Fruit fly (Drosophila melanogaster) whole organism, larva: ENCODE measurements around the gene CG15196.

ENCODE experiments used
- noc ChIP-seq: fragments of 200-800 bp; sonication (Bioruptor generic); optimal IDR thresholded peaks from 3 replicates; lab custom pipeline; 2019; ENCODE audit warnings: missing biosample characterization, mild to moderate bottlenecking, missing genetic modification characterization, moderate library complexity

CG15196 gene

dm6 chrX:11427282-11427689, 17.5 kb downstream of the CG15196 start:
- no peak for TF ChIP-seq noc (tag; lab: Kevin White, UChicago)

- TF ChIP-seq noc (tag; lab: Kevin White, UChicago): peak; percentile 10
Observed at dm6 chrX:11430940-11431339, 21.2 kb downstream of the CG15196 start.

- TF ChIP-seq noc (tag; lab: Kevin White, UChicago): no peak
Observed at dm6 chrX:11433930-11434329, 24.2 kb downstream of the CG15196 start.

dm6 chrX:11439270-11439669, 29.5 kb downstream of the CG15196 start:
- no peak for TF ChIP-seq noc (tag; lab: Kevin White, UChicago)

dm6 chrX:11440944-11441343, 31.2 kb downstream of the CG15196 start:
- peak; percentile 68 for TF ChIP-seq noc (tag; lab: Kevin White, UChicago)

dm6 chrX:11441829-11442634, 32.3 kb downstream of the CG15196 start, which contains the start of gene Sk1:
Gene Sk1, plus strand, starts transcription at chrX:11442539.
- TF ChIP-seq noc (tag; lab: Kevin White, UChicago): no peak

- peak; percentile 96 for TF ChIP-seq noc (tag; lab: Kevin White, UChicago)
Observed at dm6 chrX:11446792-11447405, 37.2 kb downstream of the CG15196 start.

dm6 chrX:11448637-11449036, 38.9 kb downstream of the CG15196 start:
- TF ChIP-seq noc (tag; lab: Kevin White, UChicago): no peak

- peak; percentile 82 for TF ChIP-seq noc (tag; lab: Kevin White, UChicago)
Observed at dm6 chrX:11449476-11450119, 39.9 kb downstream of the CG15196 start.

dm6 chrX:11450406-11450805, 40.7 kb downstream of the CG15196 start:
- no peak for TF ChIP-seq noc (tag; lab: Kevin White, UChicago)

dm6 chrX:11451027-11451572, 41.4 kb downstream of the CG15196 start:
- peak; percentile 67 for TF ChIP-seq noc (tag; lab: Kevin White, UChicago)

dm6 chrX:11451630-11452029, 41.9 kb downstream of the CG15196 start:
- TF ChIP-seq noc (tag; lab: Kevin White, UChicago): peak; percentile 25

- no peak for TF ChIP-seq noc (tag; lab: Kevin White, UChicago)
Observed at dm6 chrX:11452846-11453391, 43.2 kb downstream of the CG15196 start.

dm6 chrX:11453638-11454037, 43.9 kb downstream of the CG15196 start:
- no peak for TF ChIP-seq noc (tag; lab: Kevin White, UChicago)

dm6 chrX:11454189-11454882, 44.6 kb downstream of the CG15196 start, which contains the start of the genes Evi5 and HP5:
Gene Evi5, minus strand, starts transcription at chrX:11454386.
Gene HP5, plus strand, starts transcription at chrX:11454786.
- no peak for TF ChIP-seq noc (tag; lab: Kevin White, UChicago)
